Fruit fly (Drosophila melanogaster) whole organism, embryonic: ENCODE data around the gene nompB.
A peak's percentile ranks its signal among the peaks of the same experiment; 100 is the strongest.

Experiments
- Atf6 ChIP-seq: fragments of 200-800 bp; sonication (Bioruptor generic); IDR thresholded peaks from 2 replicates; pipeline ENCODE4 v1.3.6; 2022; ENCODE audit warnings: missing biosample characterization, missing genetic modification characterization
- Bteb2 ChIP-seq: fragments of 200-800 bp; sonication (Bioruptor generic); optimal IDR thresholded peaks from 2 replicates; lab custom pipeline; 2016; ENCODE audit warnings: missing biosample characterization, missing genetic modification characterization
- CG10431 ChIP-seq: fragments of 200-800 bp; sonication (Bioruptor generic); optimal IDR thresholded peaks from 3 replicates; lab custom pipeline; 2018; ENCODE audit warnings: missing biosample characterization, mild to moderate bottlenecking, missing genetic modification characterization
- CG10543 ChIP-seq: fragments of 200-800 bp; sonication (Bioruptor generic); optimal IDR thresholded peaks from 3 replicates; lab custom pipeline; 2017; ENCODE audit warnings: missing biosample characterization, mild to moderate bottlenecking, missing genetic modification characterization, moderate library complexity
- CG11398 ChIP-seq: fragments of 200-800 bp; sonication (Bioruptor generic); optimal IDR thresholded peaks from 2 replicates; lab custom pipeline; 2016; ENCODE audit warnings: missing biosample characterization, missing genetic modification characterization
- CG11723 ChIP-seq: fragments of 200-800 bp; sonication (Bioruptor generic); optimal IDR thresholded peaks from 2 replicates; lab custom pipeline; 2017; ENCODE audit warnings: missing biosample characterization, mild to moderate bottlenecking, missing genetic modification characterization
- CG12659 ChIP-seq: fragments of 200-800 bp; sonication (Bioruptor generic); optimal IDR thresholded peaks from 3 replicates; lab custom pipeline; 2017; ENCODE audit warnings: mild to moderate bottlenecking, missing biosample characterization, missing genetic modification reagents, missing genetic modification characterization
- CG12769 ChIP-seq: fragments of 200-800 bp; sonication (Bioruptor generic); optimal IDR thresholded peaks from 2 replicates; lab custom pipeline; 2019; ENCODE audit warnings: missing biosample characterization, mild to moderate bottlenecking, missing genetic modification characterization, moderate library complexity
- CG14050 ChIP-seq: fragments of 200-800 bp; sonication (Bioruptor generic); IDR thresholded peaks from 3 replicates; pipeline ENCODE4 v1.3.6; 2022; ENCODE audit warnings: missing biosample characterization, missing genetic modification characterization
- CG1603 ChIP-seq: fragments of 200-800 bp; sonication (Bioruptor generic); optimal IDR thresholded peaks from 2 replicates; lab custom pipeline; 2019; ENCODE audit warnings: missing biosample characterization, mild to moderate bottlenecking, missing genetic modification characterization, moderate library complexity
- CG17328 ChIP-seq: fragments of 200-800 bp; sonication (Bioruptor generic); IDR thresholded peaks from 2 replicates; pipeline ENCODE4 v1.3.6; 2022; ENCODE audit warnings: missing biosample characterization, missing genetic modification characterization
- CG32772 ChIP-seq: fragments of 200-800 bp; sonication (Bioruptor generic); IDR thresholded peaks from 2 replicates; pipeline ENCODE4 v1.3.6; 2022; ENCODE audit warnings: missing biosample characterization, missing genetic modification characterization
- CG4854 ChIP-seq: fragments of 200-800 bp; sonication (Bioruptor generic); optimal IDR thresholded peaks from 2 replicates; lab custom pipeline; 2016; ENCODE audit warnings: missing biosample characterization, missing genetic modification characterization, inconsistent platforms
- CG5245 ChIP-seq: fragments of 200-800 bp; sonication (Bioruptor generic); optimal IDR thresholded peaks from 3 replicates; lab custom pipeline; 2016; ENCODE audit warnings: missing biosample characterization, missing genetic modification characterization
- CG8290 ChIP-seq, 3 experiments: fragments of 200-800 bp; sonication (Bioruptor generic); optimal IDR thresholded peaks; 2 replicates each; lab custom pipeline; 2016 to 2019; ENCODE audit warnings: missing biosample characterization in 3 of 3, missing genetic modification characterization in 3 of 3, mild to moderate bottlenecking in 2 of 3, moderate library complexity in 1 of 3
- CG8359 ChIP-seq: fragments of 200-800 bp; sonication (Bioruptor generic); optimal IDR thresholded peaks from 2 replicates; lab custom pipeline; 2017; ENCODE audit warnings: missing biosample characterization, mild to moderate bottlenecking, missing genetic modification characterization, borderline replicate concordance
- CG8765 ChIP-seq: fragments of 200-800 bp; sonication (Bioruptor generic); IDR thresholded peaks from 2 replicates; pipeline ENCODE4 v1.3.6; 2022; ENCODE audit warnings: missing biosample characterization, missing genetic modification characterization
- CG9727 ChIP-seq: fragments of 200-800 bp; sonication (Bioruptor generic); optimal IDR thresholded peaks from 3 replicates; lab custom pipeline; 2017; ENCODE audit warnings: missing biosample characterization, mild to moderate bottlenecking, missing genetic modification characterization
- Ets65A ChIP-seq: fragments of 200-800 bp; sonication (Bioruptor generic); peaks from one replicate; lab custom pipeline; 2016; ENCODE audit warnings: missing biosample characterization, missing genetic modification characterization
- Fer1 ChIP-seq: fragments of 200-800 bp; sonication (Bioruptor generic); optimal IDR thresholded peaks from 2 replicates; lab custom pipeline; 2017; ENCODE audit warnings: missing biosample characterization, mild to moderate bottlenecking, missing genetic modification characterization
- H2.0 ChIP-seq: fragments of 200-800 bp; sonication (Bioruptor generic); IDR thresholded peaks from 2 replicates; pipeline ENCODE4 v1.3.6; 2022; ENCODE audit warnings: missing biosample characterization, missing genetic modification characterization
- Hr3 ChIP-seq: fragments of 200-800 bp; sonication (Bioruptor generic); optimal IDR thresholded peaks from 3 replicates; lab custom pipeline; 2016; ENCODE audit warnings: missing biosample characterization, missing genetic modification characterization
- Hsf ChIP-seq: fragments of 200-800 bp; sonication (Bioruptor generic); optimal IDR thresholded peaks from 3 replicates; lab custom pipeline; 2016; ENCODE audit warnings: missing biosample characterization, missing genetic modification characterization
- Lim3 ChIP-seq: fragments of 200-800 bp; sonication (Bioruptor generic); IDR thresholded peaks from 2 replicates; pipeline ENCODE4 v1.3.6; 2022; ENCODE audit warnings: missing biosample characterization, missing genetic modification characterization
- MBD-R2 ChIP-seq: fragments of 200-800 bp; sonication (Bioruptor generic); IDR thresholded peaks from 2 replicates; pipeline ENCODE4 v1.3.6; 2022; ENCODE audit warnings: missing biosample characterization, missing genetic modification characterization
- NK7.1 ChIP-seq: fragments of 200-800 bp; sonication (Bioruptor generic); optimal IDR thresholded peaks from 3 replicates; lab custom pipeline; 2016; ENCODE audit warnings: missing biosample characterization, missing genetic modification characterization
- Ptx1 ChIP-seq: fragments of 200-800 bp; sonication (Bioruptor generic); IDR thresholded peaks from 2 replicates; pipeline ENCODE4 v1.3.6; 2022; ENCODE audit warnings: missing biosample characterization, missing genetic modification characterization
- Sox100B ChIP-seq: fragments of 200-800 bp; sonication (Bioruptor generic); optimal IDR thresholded peaks from 3 replicates; lab custom pipeline; 2018; ENCODE audit warnings: missing biosample characterization, mild to moderate bottlenecking, missing genetic modification characterization
- Sry-δ ChIP-seq: fragments of 200-800 bp; sonication (Bioruptor generic); optimal IDR thresholded peaks from 2 replicates; lab custom pipeline; 2016; ENCODE audit warnings: missing biosample characterization, missing genetic modification characterization
- Xbp1 ChIP-seq: fragments of 200-800 bp; sonication (Bioruptor generic); optimal IDR thresholded peaks from 3 replicates; lab custom pipeline; 2016; ENCODE audit warnings: missing biosample characterization, mild to moderate bottlenecking, missing genetic modification characterization
- al ChIP-seq: fragments of 200-800 bp; sonication (Bioruptor generic); IDR thresholded peaks from 2 replicates; pipeline ENCODE4 v1.3.6; 2022; ENCODE audit warnings: missing biosample characterization, missing genetic modification characterization
- ara ChIP-seq: fragments of 200-800 bp; sonication (Bioruptor generic); IDR thresholded peaks from 2 replicates; pipeline ENCODE4 v1.3.6; 2022; ENCODE audit warnings: missing biosample characterization, missing genetic modification characterization
- ase ChIP-seq: fragments of 200-800 bp; sonication (Bioruptor generic); IDR thresholded peaks from 3 replicates; pipeline ENCODE4 v1.3.6; 2022; ENCODE audit warnings: missing biosample characterization, missing genetic modification characterization
- crc ChIP-seq: fragments of 200-800 bp; sonication (Bioruptor generic); optimal IDR thresholded peaks from 2 replicates; lab custom pipeline; 2016; ENCODE audit warnings: missing biosample characterization, missing genetic modification characterization
- cwo ChIP-seq: fragments of 200-800 bp; sonication (Bioruptor generic); optimal IDR thresholded peaks from 3 replicates; lab custom pipeline; 2017; ENCODE audit warnings: missing biosample characterization, missing genetic modification characterization, mild to moderate bottlenecking, moderate library complexity, missing genetic modification reagents
- dmrt11E ChIP-seq: fragments of 200-800 bp; sonication (Bioruptor generic); optimal IDR thresholded peaks from 3 replicates; lab custom pipeline; 2018; ENCODE audit warnings: missing biosample characterization, mild to moderate bottlenecking, missing genetic modification characterization, moderate library complexity
- nmo ChIP-seq: fragments of 200-800 bp; sonication (Bioruptor generic); optimal IDR thresholded peaks from 2 replicates; lab custom pipeline; 2018; ENCODE audit warnings: missing biosample characterization, mild to moderate bottlenecking, missing genetic modification characterization, moderate library complexity
- oc ChIP-seq: fragments of 200-800 bp; sonication (Bioruptor generic); optimal IDR thresholded peaks from 2 replicates; lab custom pipeline; 2018; ENCODE audit warnings: missing biosample characterization, mild to moderate bottlenecking, missing genetic modification characterization, moderate library complexity
- odd ChIP-seq: fragments of 200-800 bp; sonication (Bioruptor generic); optimal IDR thresholded peaks from 2 replicates; lab custom pipeline; 2017; ENCODE audit warnings: missing biosample characterization, mild to moderate bottlenecking, missing genetic modification characterization
- otp ChIP-seq: fragments of 200-800 bp; sonication (Bioruptor generic); IDR thresholded peaks from 3 replicates; pipeline ENCODE4, ENCODE4 v1.3.6; 2022; ENCODE audit warnings: missing biosample characterization, missing genetic modification characterization
- phol ChIP-seq: fragments of 200-800 bp; sonication (Bioruptor generic); optimal IDR thresholded peaks from 3 replicates; lab custom pipeline; 2018; ENCODE audit warnings: missing biosample characterization, mild to moderate bottlenecking, missing genetic modification characterization, moderate library complexity
- run ChIP-seq: fragments of 200-800 bp; sonication (Bioruptor generic); optimal IDR thresholded peaks from 3 replicates; lab custom pipeline; 2018; ENCODE audit warnings: missing biosample characterization, mild to moderate bottlenecking, missing genetic modification characterization
- sc ChIP-seq, 3 experiments: fragments of >200 bp in 2 of 3; fragments of 200-800 bp in 1 of 3; sonication (Bioruptor generic) in 1 of 3; optimal IDR thresholded peaks; 2 replicates in 2 of 3; 3 replicates in 1 of 3; lab custom pipeline; 2017; ENCODE audit warnings: mild to moderate bottlenecking in 1 of 3, missing biosample characterization in 1 of 3, missing genetic modification characterization in 1 of 3, missing genetic modification reagents in 1 of 3
- sr ChIP-seq: fragments of 200-800 bp; sonication (Bioruptor generic); IDR thresholded peaks from 3 replicates; pipeline ENCODE4 v1.3.6; 2022; ENCODE audit warnings: missing biosample characterization, missing genetic modification characterization
- vvl ChIP-seq: fragments of 200-800 bp; sonication (Bioruptor generic); IDR thresholded peaks from 2 replicates; pipeline ENCODE4 v1.3.6; 2022; ENCODE audit warnings: missing biosample characterization, missing genetic modification characterization
- wek ChIP-seq: fragments of 200-800 bp; sonication (Bioruptor generic); optimal IDR thresholded peaks from 3 replicates; lab custom pipeline; 2018; ENCODE audit warnings: missing biosample characterization, mild to moderate bottlenecking, missing genetic modification characterization, moderate library complexity
- zf30C ChIP-seq: fragments of 200-800 bp; sonication (Bioruptor generic); optimal IDR thresholded peaks from 3 replicates; lab custom pipeline; 2018; ENCODE audit warnings: missing biosample characterization, mild to moderate bottlenecking, missing genetic modification characterization
- zfh1 ChIP-seq: fragments of 200-800 bp; sonication (Bioruptor generic); IDR thresholded peaks from 3 replicates; pipeline ENCODE4 v1.3.6; 2022; ENCODE audit warnings: missing biosample characterization, missing genetic modification characterization

Gene nompB

DNA sequence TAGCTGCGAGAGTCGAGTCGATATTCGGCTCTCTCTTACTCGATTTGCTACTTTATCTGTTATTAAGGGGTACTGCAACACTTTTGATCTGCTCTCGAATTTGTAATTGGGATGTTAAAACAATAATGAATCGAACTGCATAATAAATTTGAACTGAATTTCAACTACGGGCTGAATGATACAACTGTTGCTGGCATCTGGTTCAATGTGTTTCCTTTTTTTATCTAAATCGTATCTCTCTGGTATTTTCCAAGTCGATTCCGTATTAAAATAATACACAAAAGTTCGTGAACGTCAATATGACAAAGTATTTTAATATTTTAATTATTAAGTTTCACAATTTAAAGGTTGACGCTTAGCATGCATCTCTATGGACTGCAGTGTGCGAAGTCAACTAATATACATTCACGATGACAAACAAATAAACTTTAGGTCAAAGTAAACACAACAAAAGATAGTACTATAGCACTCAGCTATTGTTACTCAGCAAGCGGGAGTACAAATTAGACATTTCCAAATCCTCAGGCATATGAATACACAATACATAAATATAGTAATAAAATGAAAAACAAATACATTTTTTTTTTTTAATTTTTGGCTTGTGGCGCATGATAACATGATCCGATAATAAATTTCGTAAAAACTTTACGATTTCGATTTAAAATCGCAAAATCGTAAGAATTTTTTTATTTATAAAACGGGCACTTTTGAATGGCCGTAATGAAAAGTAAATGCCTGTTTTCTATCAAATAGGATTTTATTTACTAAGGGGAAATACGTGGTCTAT is 34.7 kb upstream of the nompB start, which contains the start of gene CG2201:
CG2201 (minus strand) TSS at position 396 of the 787 bp plus-strand sequence.
- peak; percentile 37 for TF ChIP-seq CG10431 (GFP tag; lab: Kevin White, UChicago)
- no peak for TF ChIP-seq Ets65A
- TF ChIP-seq CG11398 (GFP tag; lab: Kevin White, UChicago), result no peak
- no peak for TF ChIP-seq Lim3 (GFP tag; lab: Robert Waterston, UW)
- TF ChIP-seq CG12769 (tag; lab: Kevin White, UChicago), result peak; percentile 14
- TF ChIP-seq Ptx1 (GFP tag; lab: Robert Waterston, UW), result no peak; the same call in 1 of the 2 replicates
- peak; percentile 15; the same call in 1 of the 2 replicates for TF ChIP-seq CG32772 (GFP tag; lab: Robert Waterston, UW)
- peak; percentile 65 for TF ChIP-seq al
- TF ChIP-seq ase (GFP tag; lab: Robert Waterston, UW), result no peak; the same call in 2 of the 3 replicates
- no peak for TF ChIP-seq cwo (GFP tag; lab: Kevin White, UChicago)
- peak; percentile 44; the same call in 1 of the 2 replicates for TF ChIP-seq Atf6
- TF ChIP-seq CG5245 (GFP tag; lab: Kevin White, UChicago), result peak; percentile 34
- peak; percentile 25 for TF ChIP-seq Hsf (GFP tag; lab: Kevin White, UChicago)
- no peak for TF ChIP-seq CG14050 (GFP tag; lab: Robert Waterston, UW)
- 0 out of 2 replicates have a peak, but pooled peaks have one; percentile 8 for TF ChIP-seq CG8765 (GFP tag; lab: Robert Waterston, UW)
- peak; percentile 58 for TF ChIP-seq wek
- no peak for TF ChIP-seq crc (GFP tag; lab: Kevin White, UChicago)
- peak; percentile 49 for TF ChIP-seq MBD-R2 (GFP tag; lab: Robert Waterston, UW)
- peak; percentile 20; the same call in 1 of the 2 replicates for TF ChIP-seq ara (GFP tag; lab: Robert Waterston, UW)
- TF ChIP-seq zf30C (GFP tag; lab: Kevin White, UChicago), result no peak
- peak; percentile 70 for TF ChIP-seq CG1603
- TF ChIP-seq Bteb2 (GFP tag; lab: Kevin White, UChicago), result peak; percentile 5
- TF ChIP-seq nmo (GFP tag; lab: Kevin White, UChicago), result peak; percentile 37
- peak; percentile 39 for TF ChIP-seq odd
- TF ChIP-seq CG12659, result peak; percentile 70
- peak; percentile 8 for TF ChIP-seq CG10543
- peak; percentile 12 for TF ChIP-seq Fer1 (GFP tag; lab: Kevin White, UChicago)
- peak; percentile 8 for TF ChIP-seq CG11723 (GFP tag; lab: Kevin White, UChicago)
- TF ChIP-seq run (tag; lab: Kevin White, UChicago), result peak; percentile 42
- TF ChIP-seq CG17328, result peak; percentile 49
- TF ChIP-seq sr (GFP tag; lab: Robert Waterston, UW), result no peak
- TF ChIP-seq H2.0 (GFP tag; lab: Robert Waterston, UW), result no peak; the same call in 1 of the 2 replicates
- TF ChIP-seq Xbp1 (GFP tag; lab: Kevin White, UChicago), result peak; percentile 45
- no peak for TF ChIP-seq Sry-δ (GFP tag; lab: Kevin White, UChicago)
- TF ChIP-seq NK7.1, result no peak
- TF ChIP-seq zfh1 (GFP tag; lab: Robert Waterston, UW), result peak; percentile 53; the same call in 2 of the 3 replicates
- peak; percentile 56; the same call in 2 of the 3 replicates for TF ChIP-seq otp (GFP tag; lab: Robert Waterston, UW)
- peak; percentile 56 for TF ChIP-seq CG9727
- peak; percentile 13 for TF ChIP-seq CG4854 (GFP tag; lab: Kevin White, UChicago)
- peak; percentile 20 for TF ChIP-seq dmrt11E (tag; lab: Kevin White, UChicago)
- TF ChIP-seq Hr3 (GFP tag; lab: Kevin White, UChicago), result peak; percentile 40
- peak; percentile 69 for TF ChIP-seq vvl
- peak; percentile 47 for TF ChIP-seq oc (tag; lab: Kevin White, UChicago)
- TF ChIP-seq CG8359 (GFP tag; lab: Kevin White, UChicago), result peak; percentile 30
- no peak for TF ChIP-seq sc (optimal IDR thresholded peaks at IDR 0.05; lab: Kevin White, UChicago)
- TF ChIP-seq sc (GFP tag; optimal IDR thresholded peaks at IDR 0.05; lab: Kevin White, UChicago), result peak; percentile 35
- peak; percentile 33 for TF ChIP-seq phol (tag; lab: Kevin White, UChicago)
- peak; percentile 69 for TF ChIP-seq Sox100B (GFP tag; lab: Kevin White, UChicago)
- TF ChIP-seq CG8290 (GFP tag; optimal IDR thresholded peaks at IDR 0.05; lab: Kevin White, UChicago), result peak; percentile 32
- TF ChIP-seq CG8290 (tag; optimal IDR thresholded peaks at IDR 0.05; lab: Kevin White, UChicago), result peak in 1 of 2 experiments; percentile 68
